Fruit fly (Drosophila melanogaster) whole organism, embryonic: Measurements from ENCODE around the gene CG6878.

Experiments used
- CG10147 ChIP-seq: fragments of 200-800 bp; sonication (Bioruptor generic); optimal IDR thresholded peaks from 2 replicates; lab custom pipeline; 2019; ENCODE audit warnings: missing biosample characterization, mild to moderate bottlenecking, missing genetic modification characterization, moderate library complexity
- CG10431 ChIP-seq: fragments of 200-800 bp; sonication (Bioruptor generic); optimal IDR thresholded peaks from 3 replicates; lab custom pipeline; 2018; ENCODE audit warnings: missing biosample characterization, mild to moderate bottlenecking, missing genetic modification characterization
- CG11723 ChIP-seq: fragments of 200-800 bp; sonication (Bioruptor generic); optimal IDR thresholded peaks from 2 replicates; lab custom pipeline; 2017; ENCODE audit warnings: missing biosample characterization, mild to moderate bottlenecking, missing genetic modification characterization
- CG12659 ChIP-seq: fragments of 200-800 bp; sonication (Bioruptor generic); optimal IDR thresholded peaks from 3 replicates; lab custom pipeline; 2017; ENCODE audit warnings: mild to moderate bottlenecking, missing biosample characterization, missing genetic modification reagents, missing genetic modification characterization
- CG13123 ChIP-seq: fragments of 200-800 bp; sonication (Bioruptor generic); optimal IDR thresholded peaks from 2 replicates; lab custom pipeline; 2016; ENCODE audit warnings: missing biosample characterization, missing genetic modification characterization
- CG13296 ChIP-seq: fragments of 200-800 bp; sonication (Bioruptor generic); optimal IDR thresholded peaks from 3 replicates; lab custom pipeline; 2018; ENCODE audit warnings: missing biosample characterization, mild to moderate bottlenecking, missing genetic modification characterization
- CG13624 ChIP-seq: fragments of 200-800 bp; sonication (Bioruptor generic); optimal IDR thresholded peaks from 2 replicates; lab custom pipeline; 2016; ENCODE audit warnings: missing biosample characterization, missing genetic modification characterization
- CG14667 ChIP-seq: fragments of 200-800 bp; sonication (Bioruptor generic); IDR thresholded peaks from 2 replicates; pipeline ENCODE4 v1.3.6; 2022; ENCODE audit warnings: missing biosample characterization, missing genetic modification characterization
- CG15073 ChIP-seq: fragments of 200-800 bp; sonication (Bioruptor generic); optimal IDR thresholded peaks from 2 replicates; lab custom pipeline; 2016; ENCODE audit warnings: missing biosample characterization, missing genetic modification characterization
- CG30020 ChIP-seq: fragments of 200-800 bp; optimal IDR thresholded peaks from 2 replicates; lab custom pipeline; 2019; ENCODE audit warnings: missing biosample characterization, mild to moderate bottlenecking, missing genetic modification characterization, moderate library complexity
- CG31224 ChIP-seq: fragments of 200-800 bp; sonication (Bioruptor generic); IDR thresholded peaks from 2 replicates; pipeline ENCODE4 v1.3.6; 2022; ENCODE audit warnings: missing biosample characterization, missing genetic modification characterization
- CG31441 ChIP-seq: fragments of 200-800 bp; sonication (Bioruptor generic); IDR thresholded peaks from 2 replicates; pipeline ENCODE4 v1.3.6; 2022; ENCODE audit warnings: missing biosample characterization, missing genetic modification characterization
- CG32772 ChIP-seq: fragments of 200-800 bp; sonication (Bioruptor generic); IDR thresholded peaks from 2 replicates; pipeline ENCODE4 v1.3.6; 2022; ENCODE audit warnings: missing biosample characterization, missing genetic modification characterization
- CG33557 ChIP-seq: fragments of 200-800 bp; sonication (Bioruptor generic); optimal IDR thresholded peaks from 2 replicates; lab custom pipeline; 2019; ENCODE audit warnings: missing biosample characterization, mild to moderate bottlenecking, missing genetic modification characterization, moderate library complexity
- CG34422 ChIP-seq: fragments of 200-800 bp; sonication (Bioruptor generic); IDR thresholded peaks from 3 replicates; pipeline ENCODE4 v1.3.6; 2022; ENCODE audit warnings: missing biosample characterization, missing genetic modification characterization
- CG6854 ChIP-seq: fragments of 200-800 bp; sonication (Bioruptor generic); optimal IDR thresholded peaks from 3 replicates; lab custom pipeline; 2017; ENCODE audit warnings: missing biosample characterization, mild to moderate bottlenecking, missing genetic modification characterization
- CG8359 ChIP-seq: fragments of 200-800 bp; sonication (Bioruptor generic); optimal IDR thresholded peaks from 2 replicates; lab custom pipeline; 2017; ENCODE audit warnings: missing biosample characterization, mild to moderate bottlenecking, missing genetic modification characterization, borderline replicate concordance
- CG9727 ChIP-seq: fragments of 200-800 bp; sonication (Bioruptor generic); optimal IDR thresholded peaks from 3 replicates; lab custom pipeline; 2017; ENCODE audit warnings: missing biosample characterization, mild to moderate bottlenecking, missing genetic modification characterization
- Dad ChIP-seq: fragments of 200-800 bp; sonication (Bioruptor generic); optimal IDR thresholded peaks from 3 replicates; lab custom pipeline; 2016; ENCODE audit warnings: missing biosample characterization, missing genetic modification characterization
- Dfd ChIP-seq, 2 experiments: fragments of >200 bp; optimal IDR thresholded peaks; 2 replicates each; lab custom pipeline; 2017; ENCODE audit warnings: missing biosample characterization in 2 of 2, missing genetic modification characterization in 2 of 2
- Doc3 ChIP-seq: fragments of 200-800 bp; sonication (Bioruptor generic); IDR thresholded peaks from 3 replicates; pipeline ENCODE4 v1.3.6; 2022; ENCODE audit warnings: missing biosample characterization, missing genetic modification characterization; ENCODE audit not compliant: partially characterized antibody
- GATAe ChIP-seq: fragments of 200-800 bp; sonication (Bioruptor generic); conservative IDR thresholded peaks from 2 replicates; pipeline ENCODE4 v1.3.6; 2022; ENCODE audit warnings: missing biosample characterization, missing genetic modification characterization
- Gug ChIP-seq: fragments of 200-800 bp; sonication (Bioruptor generic); IDR thresholded peaks from 4 replicates; pipeline ENCODE4 v1.3.6; 2022; ENCODE audit warnings: missing biosample characterization, missing genetic modification characterization
- H2.0 ChIP-seq: fragments of 200-800 bp; sonication (Bioruptor generic); IDR thresholded peaks from 2 replicates; pipeline ENCODE4 v1.3.6; 2022; ENCODE audit warnings: missing biosample characterization, missing genetic modification characterization
- HHEX ChIP-seq: fragments of 200-800 bp; sonication (Bioruptor generic); optimal IDR thresholded peaks from 3 replicates; lab custom pipeline; 2017; ENCODE audit warnings: missing biosample characterization, mild to moderate bottlenecking, missing genetic modification characterization, missing genetic modification reagents
- HLH4C ChIP-seq: fragments of 200-800 bp; sonication (Bioruptor generic); IDR thresholded peaks from 3 replicates; pipeline ENCODE4 v1.3.6; 2022; ENCODE audit warnings: missing biosample characterization, missing genetic modification characterization; ENCODE audit not compliant: partially characterized antibody
- Hand ChIP-seq: fragments of 200-800 bp; sonication (Bioruptor generic); optimal IDR thresholded peaks from 2 replicates; lab custom pipeline; 2017; ENCODE audit warnings: mild to moderate bottlenecking, missing biosample characterization, missing genetic modification reagents, missing genetic modification characterization
- Hr3 ChIP-seq: fragments of 200-800 bp; sonication (Bioruptor generic); optimal IDR thresholded peaks from 3 replicates; lab custom pipeline; 2016; ENCODE audit warnings: missing biosample characterization, missing genetic modification characterization
- Mad ChIP-seq: fragments of 200-800 bp; sonication (Bioruptor generic); optimal IDR thresholded peaks from 2 replicates; lab custom pipeline; 2016; ENCODE audit warnings: missing biosample characterization, missing genetic modification characterization
- Sin3A ChIP-seq: fragments of >200 bp; optimal IDR thresholded peaks from 2 replicates; lab custom pipeline; 2018
- Sry-δ ChIP-seq: fragments of 200-800 bp; sonication (Bioruptor generic); optimal IDR thresholded peaks from 2 replicates; lab custom pipeline; 2016; ENCODE audit warnings: missing biosample characterization, missing genetic modification characterization
- bab2 ChIP-seq: fragments of 200-800 bp; sonication (Bioruptor generic); optimal IDR thresholded peaks from 2 replicates; lab custom pipeline; 2016; ENCODE audit warnings: missing biosample characterization, missing genetic modification characterization
- bbx ChIP-seq: fragments of 200-800 bp; sonication (Bioruptor generic); IDR thresholded peaks from 2 replicates; pipeline ENCODE4 v1.3.6; 2022; ENCODE audit warnings: missing biosample characterization, missing genetic modification characterization; ENCODE audit not compliant: partially characterized antibody
- bcd ChIP-seq: fragments of 200-800 bp; sonication (Bioruptor generic); optimal IDR thresholded peaks from 2 replicates; lab custom pipeline; 2017; ENCODE audit warnings: missing biosample characterization, mild to moderate bottlenecking, missing genetic modification characterization
- cas ChIP-seq: fragments of 200-800 bp; sonication (Bioruptor generic); IDR thresholded peaks from 2 replicates; pipeline ENCODE4 v1.3.6; 2022; ENCODE audit warnings: missing biosample characterization, missing genetic modification characterization
- dan ChIP-seq: fragments of 200-800 bp; sonication (Bioruptor generic); IDR thresholded peaks from 2 replicates; pipeline ENCODE4 v1.3.6; 2022; ENCODE audit warnings: missing biosample characterization, missing genetic modification characterization
- dmrt99B ChIP-seq: fragments of 200-800 bp; sonication (Bioruptor generic); optimal IDR thresholded peaks from 2 replicates; lab custom pipeline; 2018; ENCODE audit warnings: missing biosample characterization, mild to moderate bottlenecking, missing genetic modification characterization, moderate library complexity
- dysf ChIP-seq: fragments of 200-800 bp; sonication (Bioruptor generic); IDR thresholded peaks from 3 replicates; pipeline ENCODE4 v1.3.6; 2022; ENCODE audit warnings: missing biosample characterization, missing genetic modification characterization
- emc ChIP-seq: fragments of 200-800 bp; sonication (Bioruptor generic); optimal IDR thresholded peaks from 2 replicates; lab custom pipeline; 2016; ENCODE audit warnings: missing biosample characterization, missing genetic modification characterization
- gce ChIP-seq: fragments of 200-800 bp; sonication (Bioruptor generic); IDR thresholded peaks from 3 replicates; pipeline ENCODE4 v1.3.6; 2022; ENCODE audit warnings: missing biosample characterization, missing genetic modification characterization
- ham ChIP-seq: fragments of 200-800 bp; sonication (Bioruptor generic); IDR thresholded peaks from 2 replicates; pipeline ENCODE4 v1.3.6; 2022; ENCODE audit warnings: missing biosample characterization, missing genetic modification characterization
- jing ChIP-seq: fragments of 200-800 bp; sonication (Bioruptor generic); optimal IDR thresholded peaks from 2 replicates; lab custom pipeline; 2018; ENCODE audit warnings: missing biosample characterization, mild to moderate bottlenecking, missing genetic modification characterization
- nom ChIP-seq: fragments of 200-800 bp; sonication (Bioruptor generic); optimal IDR thresholded peaks from 2 replicates; lab custom pipeline; 2017; ENCODE audit warnings: missing biosample characterization, missing genetic modification characterization, mild to moderate bottlenecking, moderate library complexity, missing genetic modification reagents
- org-1 ChIP-seq: fragments of 200-800 bp; sonication (Bioruptor generic); optimal IDR thresholded peaks from 2 replicates; lab custom pipeline; 2017; ENCODE audit warnings: missing biosample characterization, missing genetic modification characterization
- prd ChIP-seq, 3 experiments: fragments of >200 bp in 2 of 3; fragments of 200-800 bp in 1 of 3; sonication (Bioruptor generic) in 1 of 3; optimal IDR thresholded peaks in 2 of 3; IDR thresholded peaks in 1 of 3; 2 replicates in 2 of 3; 3 replicates in 1 of 3; pipeline versions ENCODE4 v1.3.6 to Lab custom; 2017 to 2022; ENCODE audit warnings: missing biosample characterization in 1 of 3, missing genetic modification characterization in 1 of 3
- pum ChIP-seq: fragments of 200-800 bp; sonication (Bioruptor generic); optimal IDR thresholded peaks from 2 replicates; lab custom pipeline; 2016; ENCODE audit warnings: missing biosample characterization, missing genetic modification characterization
- ranshi ChIP-seq: fragments of 200-800 bp; sonication (Bioruptor generic); IDR thresholded peaks from 2 replicates; pipeline ENCODE4 v1.3.6; 2022; ENCODE audit warnings: missing biosample characterization, missing genetic modification characterization
- sob ChIP-seq: fragments of 200-800 bp; sonication (Bioruptor generic); IDR thresholded peaks from 2 replicates; pipeline ENCODE4 v1.3.6; 2022; ENCODE audit warnings: missing biosample characterization, missing genetic modification characterization
- tna ChIP-seq: fragments of 200-800 bp; sonication (Bioruptor generic); IDR thresholded peaks from 2 replicates; pipeline ENCODE4 v1.3.6; 2022; ENCODE audit warnings: missing biosample characterization, missing genetic modification characterization; ENCODE audit not compliant: partially characterized antibody

Gene CG6878

dm6 chr3L:15158330-15159114, 3.1 kb upstream of the CG6878 start, which contains the start of the genes Msh6 and Prp31 (continued):
- no peak for TF ChIP-seq Mad
- no peak for TF ChIP-seq GATAe (GFP tag; lab: Robert Waterston, UW)
- TF ChIP-seq ham: no peak
- TF ChIP-seq CG6854: no peak
- no peak for TF ChIP-seq dmrt99B (tag; lab: Kevin White, UChicago)
- peak; percentile 24 for TF ChIP-seq CG13296 (GFP tag; lab: Kevin White, UChicago)
- TF ChIP-seq CG13123 (GFP tag; lab: Kevin White, UChicago): no peak
- no peak for TF ChIP-seq CG8359 (GFP tag; lab: Kevin White, UChicago)
- TF ChIP-seq Dfd (GFP tag; optimal IDR thresholded peaks at IDR 0.05; lab: Kevin White, UChicago): no peak
- TF ChIP-seq Hand (GFP tag; lab: Kevin White, UChicago): no peak
- TF ChIP-seq pum (GFP tag; lab: Kevin White, UChicago): peak; percentile 69
- TF ChIP-seq CG15073: no peak
- TF ChIP-seq CG12659: peak; percentile 76
- peak; percentile 5 for TF ChIP-seq CG10431 (GFP tag; lab: Kevin White, UChicago)
- peak; percentile 57 for TF ChIP-seq CG13624 (GFP tag; lab: Kevin White, UChicago)
- no peak for TF ChIP-seq cas (GFP tag; lab: Robert Waterston, UW)
- TF ChIP-seq Dad (GFP tag; lab: Kevin White, UChicago): no peak
- TF ChIP-seq Sry-δ (GFP tag; lab: Kevin White, UChicago): peak; percentile 48
- peak; percentile 83 for TF ChIP-seq Hr3 (GFP tag; lab: Kevin White, UChicago)
- TF ChIP-seq CG9727 (GFP tag; lab: Kevin White, UChicago): peak; percentile 75
- TF ChIP-seq CG32772 (GFP tag; lab: Robert Waterston, UW): peak; percentile 40
- peak; percentile 74 for TF ChIP-seq bcd
- no peak for TF ChIP-seq emc (GFP tag; lab: Kevin White, UChicago)
- TF ChIP-seq org-1 (GFP tag; lab: Kevin White, UChicago): no peak
- TF ChIP-seq CG11723: no peak
- TF ChIP-seq Gug (GFP tag; lab: Robert Waterston, UW): no peak; the same call in 3 of the 4 replicates
- TF ChIP-seq CG33557 (GFP tag; lab: Kevin White, UChicago): peak; percentile 65
- TF ChIP-seq prd (optimal IDR thresholded peaks at IDR 0.05; lab: Kevin White, UChicago): no peak
- TF ChIP-seq prd (GFP tag; IDR thresholded peaks at IDR 0.05; lab: Robert Waterston, UW): peak; percentile 70
- peak; percentile 75 for TF ChIP-seq bab2
- 0 out of 2 replicates have a peak, but pooled peaks have one; percentile 32 for TF ChIP-seq H2.0
- peak; percentile 69 for TF ChIP-seq CG10147 (GFP tag; lab: Kevin White, UChicago)
- TF ChIP-seq CG34422 (GFP tag; lab: Robert Waterston, UW): peak; percentile 28; the same call in 2 of the 3 replicates
- peak; percentile 60; the same call in 1 of the 2 replicates for TF ChIP-seq CG31224 (GFP tag; lab: Robert Waterston, UW)
- no peak for TF ChIP-seq gce (GFP tag; lab: Robert Waterston, UW)
- no peak for TF ChIP-seq jing (GFP tag; lab: Kevin White, UChicago)
- no peak for TF ChIP-seq Sin3A (lab: Kevin White, UChicago)
- no peak for TF ChIP-seq dan (GFP tag; lab: Robert Waterston, UW)
- peak; percentile 53; the same call in 1 of the 2 replicates for TF ChIP-seq sob (GFP tag; lab: Robert Waterston, UW)
- no peak for TF ChIP-seq HLH4C (GFP tag; lab: Robert Waterston, UW)
- TF ChIP-seq CG30020: peak; percentile 72
- no peak for TF ChIP-seq tna (GFP tag; lab: Robert Waterston, UW)
- TF ChIP-seq bbx (GFP tag; lab: Robert Waterston, UW): no peak
- TF ChIP-seq HHEX (GFP tag; lab: Kevin White, UChicago): peak; percentile 22
- TF ChIP-seq dysf: peak; percentile 72; the same call in 2 of the 3 replicates
- no peak for TF ChIP-seq nom (GFP tag; lab: Kevin White, UChicago)
- TF ChIP-seq CG14667: peak; percentile 38; the same call in 1 of the 2 replicates
- peak; percentile 67; the same call in 1 of the 2 replicates for TF ChIP-seq ranshi (GFP tag; lab: Robert Waterston, UW)
- peak; percentile 59; the same call in 1 of the 2 replicates for TF ChIP-seq CG31441 (GFP tag; lab: Robert Waterston, UW)
- no peak for TF ChIP-seq Doc3 (GFP tag; lab: Robert Waterston, UW)
